Fruit fly (Drosophila melanogaster) whole organism: ENCODE data around the gene Pex23.

Experiments used
- CG8478 ChIP-seq: fragments of >200 bp; optimal IDR thresholded peaks from 2 replicates; lab custom pipeline; 2018; ENCODE audit warnings: inconsistent platforms
- Dll ChIP-seq: fragments of >200 bp; optimal IDR thresholded peaks from 2 replicates; lab custom pipeline; 2017
- pan ChIP-seq: fragments of >200 bp; optimal IDR thresholded peaks from 2 replicates; lab custom pipeline; 2017
- psq ChIP-seq: fragments of >200 bp; optimal IDR thresholded peaks from 2 replicates; lab custom pipeline; 2017
- usp ChIP-seq: fragments of >200 bp; optimal IDR thresholded peaks from 2 replicates; lab custom pipeline; 2017; ENCODE audit warnings: missing biosample characterization, missing genetic modification characterization, mixed read lengths

dm6 chr3L:20309758-20310733 lies 8.1 kb upstream of the Pex23 start:
- TF ChIP-seq psq (lab: Kevin White, UChicago) (no peak), usp (GFP tag; lab: Kevin White, UChicago) (no peak), CG8478 (lab: Kevin White, UChicago) (no peak), Dll (lab: Kevin White, UChicago) (no peak), pan (no peak)
